Worm (Caenorhabditis elegans): ENCODE measurements around the gene lea-1.
A peak's percentile ranks its signal among the peaks of the same experiment; 100 is the strongest.

The lea-1 gene

ce11 chrV:10043234-10043796 is 31.6 kb downstream of the lea-1 start, which contains the start of gene T06E8.8 (continued):
- TF ChIP-seq madf-5 (GFP tag; IDR thresholded peaks at IDR 0.05) = no peak
- peak; percentile 66 for TF ChIP-seq dmd-6 (GFP tag; IDR thresholded peaks at IDR 0.05)
- TF ChIP-seq cey-2 (tag; optimal IDR thresholded peaks at IDR 0.05; ENCODE audit: borderline replicate concordance, insufficient read depth) = no peak
- TF ChIP-seq mxl-3 (GFP tag; optimal IDR thresholded peaks at IDR 0.05) = peak; percentile 59
- TF ChIP-seq unc-39 (tag; optimal IDR thresholded peaks at IDR 0.05) = no peak
- peak; percentile 70 for TF ChIP-seq nhr-11 (tag; optimal IDR thresholded peaks at IDR 0.05)
- TF ChIP-seq pha-4 (GFP tag; IDR thresholded peaks at IDR 0.05) = peak; percentile 41
- no peak for TF ChIP-seq pha-4 (tag; optimal IDR thresholded peaks at IDR 0.05)
- no peak for TF ChIP-seq jun-1 (tag; optimal IDR thresholded peaks at IDR 0.05)
- peak; percentile 69 for TF ChIP-seq mep-1 (tag; optimal IDR thresholded peaks at IDR 0.05)
- TF ChIP-seq attf-4 (tag; optimal IDR thresholded peaks at IDR 0.05) = no peak
- no peak for TF ChIP-seq nhr-42 (GFP tag; IDR thresholded peaks at IDR 0.05)
- peak; percentile 3 for TF ChIP-seq T20F7.1 (GFP tag; optimal IDR thresholded peaks at IDR 0.05)
- TF ChIP-seq nhr-10 (tag; optimal IDR thresholded peaks at IDR 0.05) = no peak
- TF ChIP-seq duxl-1 (tag; optimal IDR thresholded peaks at IDR 0.05; ENCODE audit: poor library complexity) = no peak
- TF ChIP-seq nhr-25 (tag; optimal IDR thresholded peaks at IDR 0.05; ENCODE audit: borderline replicate concordance, insufficient read depth) = peak; percentile 54

- no peak for TF ChIP-seq snpc-4 (tag; optimal IDR thresholded peaks at IDR 0.05)
- TF ChIP-seq aha-1 (tag) = peak; percentile 29
Observed at ce11 chrV:10044735-10045134, 33.0 kb downstream of the lea-1 start.

- TF ChIP-seq dmd-8 (GFP tag; IDR thresholded peaks at IDR 0.05) (0 out of 2 replicates have a peak, but pooled peaks have one; percentile 25), T26A8.4 (GFP tag; IDR thresholded peaks at IDR 0.05) (0 out of 2 replicates have a peak, but pooled peaks have one; percentile 19), nhr-28 (tag; optimal IDR thresholded peaks at IDR 0.05) (peak; percentile 16), fos-1 (tag; optimal IDR thresholded peaks at IDR 0.05) (no peak), ama-1 (optimal IDR thresholded peaks at IDR 0.05) (peak; percentile 56), zip-11 (GFP tag; IDR thresholded peaks at IDR 0.05) (no peak), zfp-3 (GFP tag; conservative IDR thresholded peaks at IDR 0.05) (no peak), saeg-2 (GFP tag; IDR thresholded peaks at IDR 0.05) (no peak), mep-1 (tag; optimal IDR thresholded peaks at IDR 0.05) (peak; percentile 22), nhr-25 (tag; optimal IDR thresholded peaks at IDR 0.05; ENCODE audit: borderline replicate concordance, insufficient read depth) (peak; percentile 43), nhr-237 (tag; optimal IDR thresholded peaks at IDR 0.05) (no peak), nhr-41 (GFP tag; IDR thresholded peaks at IDR 0.05) (no peak), Y75B8A.6 (GFP tag; IDR thresholded peaks at IDR 0.05) (no peak), nhr-48 (tag; optimal IDR thresholded peaks at IDR 0.05) (no peak), aha-1 (tag) (peak; percentile 86), mxl-3 (GFP tag; optimal IDR thresholded peaks at IDR 0.05) (no peak), php-3 (GFP tag; IDR thresholded peaks at IDR 0.05) (no peak), nhr-76 (tag; optimal IDR thresholded peaks at IDR 0.05) (no peak), unc-62 (GFP tag; optimal IDR thresholded peaks at IDR 0.05 in 1 of 2) (peak in 1 of 2 experiments; percentile 74), unc-62 (tag; optimal IDR thresholded peaks at IDR 0.05) (no peak), mdt-29 (GFP tag; IDR thresholded peaks at IDR 0.05) (no peak), cey-2 (tag; optimal IDR thresholded peaks at IDR 0.05; ENCODE audit: borderline replicate concordance, insufficient read depth) (no peak), hlh-30 (tag; optimal IDR thresholded peaks at IDR 0.05; ENCODE audit: insufficient read depth) (peak; percentile 7), egl-43 (GFP tag; IDR thresholded peaks at IDR 0.05) (no peak), pha-4 (GFP tag; IDR thresholded peaks at IDR 0.05) (no peak), pha-4 (tag; optimal IDR thresholded peaks at IDR 0.05) (no peak), ctbp-1 (GFP tag; IDR thresholded peaks at IDR 0.05) (no peak), nhr-11 (tag; optimal IDR thresholded peaks at IDR 0.05) (peak; percentile 2), Y5F2A.4 (GFP tag; optimal IDR thresholded peaks at IDR 0.05) (no peak), daf-16 (GFP tag; optimal IDR thresholded peaks at IDR 0.05) (no peak), daf-16 (tag; optimal IDR thresholded peaks at IDR 0.05) (no peak), T20F7.1 (GFP tag; optimal IDR thresholded peaks at IDR 0.05) (no peak), attf-4 (tag; optimal IDR thresholded peaks at IDR 0.05) (no peak), zag-1 (tag; optimal IDR thresholded peaks at IDR 0.05) (no peak), unc-130 (GFP tag; optimal IDR thresholded peaks at IDR 0.05) (no peak)
Observed at ce11 chrV:10046503-10046902, 34.8 kb downstream of the lea-1 start.

Data from whole organism, L4 larva.